Worm (Caenorhabditis elegans) whole organism, late embryonic: ENCODE measurements around the gene C15F1.1.
A peak's percentile ranks its signal among the peaks of the same experiment; 100 is the strongest.

Experiments
- C08G9.2 ChIP-seq: sonication (generic microtip); optimal IDR thresholded peaks from 2 replicates; lab custom pipeline; 2016; ENCODE audit warnings: mild to moderate bottlenecking, missing genetic modification characterization, moderate library complexity, missing compliant biosample characterization
- C38D4.7 ChIP-seq: fragments of 200-800 bp; sonication (Bioruptor generic); optimal IDR thresholded peaks from 2 replicates; lab custom pipeline; 2018; ENCODE audit warnings: mild to moderate bottlenecking, missing genetic modification characterization, moderate library complexity, missing compliant biosample characterization
- F13H6.1 ChIP-seq: sonication (generic microtip); optimal IDR thresholded peaks from 2 replicates; lab custom pipeline; 2016; ENCODE audit warnings: missing genetic modification characterization, missing compliant biosample characterization
- Y22D7AL.16 ChIP-seq: sonication (generic microtip); optimal IDR thresholded peaks from 2 replicates; lab custom pipeline; 2016; ENCODE audit warnings: missing genetic modification characterization, missing compliant biosample characterization
- ama-1 ChIP-seq: fragments of 150-350 bp; optimal IDR thresholded peaks from 2 replicates; lab custom pipeline; 2014
- ceh-18 ChIP-seq: sonication (generic microtip); optimal IDR thresholded peaks from 2 replicates; lab custom pipeline; 2016; ENCODE audit warnings: missing genetic modification characterization, missing compliant biosample characterization
- ceh-19 ChIP-seq: fragments of 200-800 bp; sonication (Bioruptor generic); optimal IDR thresholded peaks from 2 replicates; lab custom pipeline; 2018; ENCODE audit warnings: mild to moderate bottlenecking, missing genetic modification characterization, missing compliant biosample characterization
- ceh-2 ChIP-seq: sonication (generic microtip); optimal IDR thresholded peaks from 2 replicates; lab custom pipeline; 2016; ENCODE audit warnings: missing genotype, missing genetic modification characterization, missing compliant biosample characterization
- ceh-24 ChIP-seq: sonication (generic microtip); optimal IDR thresholded peaks from 2 replicates; lab custom pipeline; 2016; ENCODE audit warnings: mild to moderate bottlenecking, missing genetic modification characterization, missing compliant biosample characterization
- ceh-30 ChIP-seq: fragments of 150-350 bp; optimal IDR thresholded peaks from 2 replicates; lab custom pipeline; 2014; ENCODE audit warnings: missing biosample characterization, missing genetic modification characterization
- ceh-31 ChIP-seq: sonication (generic microtip); optimal IDR thresholded peaks from 2 replicates; lab custom pipeline; 2016; ENCODE audit warnings: missing genetic modification characterization, missing compliant biosample characterization
- ceh-48 ChIP-seq: sonication (generic microtip); optimal IDR thresholded peaks from 2 replicates; lab custom pipeline; 2016; ENCODE audit warnings: missing genetic modification characterization, inconsistent platforms, missing compliant biosample characterization
- ceh-6 ChIP-seq: fragments of 200-800 bp; sonication (Bioruptor generic); optimal IDR thresholded peaks from 2 replicates; lab custom pipeline; 2018; ENCODE audit warnings: mild to moderate bottlenecking, missing genetic modification characterization, missing compliant biosample characterization
- dmd-4 ChIP-seq: sonication (generic microtip); optimal IDR thresholded peaks from 2 replicates; lab custom pipeline; 2016; ENCODE audit warnings: borderline replicate concordance, missing genetic modification characterization, missing compliant biosample characterization
- dve-1 ChIP-seq: sonication (generic microtip); optimal IDR thresholded peaks from 2 replicates; lab custom pipeline; 2017; ENCODE audit warnings: antibody characterized with exemption, mild to moderate bottlenecking, missing genetic modification characterization, missing compliant biosample characterization
- elt-2 ChIP-seq: sonication (generic microtip); optimal IDR thresholded peaks from 2 replicates; lab custom pipeline; 2016; ENCODE audit warnings: missing genetic modification reagents, missing genetic modification characterization, missing compliant biosample characterization
- elt-4 ChIP-seq: sonication (generic microtip); optimal IDR thresholded peaks from 2 replicates; lab custom pipeline; 2016; ENCODE audit warnings: missing genetic modification characterization, missing compliant biosample characterization
- fkh-6 ChIP-seq: sonication (generic microtip); optimal IDR thresholded peaks from 2 replicates; lab custom pipeline; 2016; ENCODE audit warnings: missing genetic modification characterization, missing compliant biosample characterization
- gmeb-2 ChIP-seq: sonication (generic microtip); optimal IDR thresholded peaks from 2 replicates; lab custom pipeline; 2016; ENCODE audit warnings: missing genetic modification characterization, inconsistent platforms, missing compliant biosample characterization
- hlh-13 ChIP-seq: fragments of 200-800 bp; sonication (Bioruptor generic); optimal IDR thresholded peaks from 2 replicates; lab custom pipeline; 2018; ENCODE audit warnings: mild to moderate bottlenecking, missing genetic modification characterization, missing compliant biosample characterization
- hlh-6 ChIP-seq: sonication (generic microtip); optimal IDR thresholded peaks from 2 replicates; lab custom pipeline; 2016; ENCODE audit warnings: missing genotype, missing genetic modification characterization, missing compliant biosample characterization
- lim-6 ChIP-seq: sonication (generic microtip); optimal IDR thresholded peaks from 2 replicates; lab custom pipeline; 2016; ENCODE audit warnings: missing genetic modification characterization, missing compliant biosample characterization
- lin-11 ChIP-seq: fragments of 200-800 bp; sonication (Bioruptor generic); optimal IDR thresholded peaks from 2 replicates; lab custom pipeline; 2018; ENCODE audit warnings: mild to moderate bottlenecking, missing genetic modification characterization, missing compliant biosample characterization
- madf-2 ChIP-seq: sonication (generic microtip); optimal IDR thresholded peaks from 2 replicates; lab custom pipeline; 2017; ENCODE audit warnings: missing genetic modification characterization, missing compliant biosample characterization
- nfya-1 ChIP-seq: sonication (generic microtip); optimal IDR thresholded peaks from 2 replicates; lab custom pipeline; 2017; ENCODE audit warnings: missing genetic modification characterization, mild to moderate bottlenecking, missing compliant biosample characterization, antibody characterized with exemption, moderate library complexity
- nhr-11 ChIP-seq: fragments of 150-350 bp; optimal IDR thresholded peaks from 2 replicates; lab custom pipeline; 2014; ENCODE audit warnings: missing biosample characterization, missing genetic modification characterization
- npax-4 ChIP-seq: sonication (generic microtip); optimal IDR thresholded peaks from 2 replicates; lab custom pipeline; 2016; ENCODE audit warnings: missing genetic modification characterization, missing compliant biosample characterization
- odd-2 ChIP-seq: sonication (generic microtip); optimal IDR thresholded peaks from 2 replicates; lab custom pipeline; 2017; ENCODE audit warnings: antibody characterized with exemption, mild to moderate bottlenecking, missing genetic modification characterization, missing compliant biosample characterization
- pag-3 ChIP-seq: sonication (generic microtip); optimal IDR thresholded peaks from 2 replicates; lab custom pipeline; 2016; ENCODE audit warnings: missing compliant biosample characterization, missing genetic modification characterization, borderline replicate concordance
- pat-9 ChIP-seq: fragments of 200-800 bp; sonication (Bioruptor generic); optimal IDR thresholded peaks from 2 replicates; lab custom pipeline; 2018; ENCODE audit warnings: mild to moderate bottlenecking, missing genetic modification characterization, moderate library complexity, missing compliant biosample characterization
- pha-2 ChIP-seq: sonication (generic microtip); optimal IDR thresholded peaks from 2 replicates; lab custom pipeline; 2017; ENCODE audit warnings: mild to moderate bottlenecking, missing genetic modification characterization, missing compliant biosample characterization
- pqm-1 ChIP-seq: sonication (generic microtip); optimal IDR thresholded peaks from 2 replicates; lab custom pipeline; 2016; ENCODE audit warnings: missing genetic modification characterization, missing compliant biosample characterization
- pros-1 ChIP-seq: fragments of 150-350 bp; optimal IDR thresholded peaks from 2 replicates; lab custom pipeline; 2014; ENCODE audit warnings: missing biosample characterization, missing genetic modification reagents, missing genetic modification characterization
- sdc-2 ChIP-seq: sonication (generic microtip); optimal IDR thresholded peaks from 2 replicates; lab custom pipeline; 2016; ENCODE audit warnings: missing genotype, missing genetic modification characterization, missing compliant biosample characterization
- sox-2 ChIP-seq: fragments of 200-800 bp; sonication (Bioruptor generic); IDR thresholded peaks from 2 replicates; pipeline ENCODE4 v1.3.6; 2022; ENCODE audit warnings: missing genetic modification reagents, missing genetic modification characterization, missing compliant biosample characterization
- sox-4 ChIP-seq: sonication (generic microtip); optimal IDR thresholded peaks from 2 replicates; lab custom pipeline; 2017; ENCODE audit warnings: mild to moderate bottlenecking, missing genetic modification characterization, inconsistent platforms, missing compliant biosample characterization
- syd-9 ChIP-seq: sonication (generic microtip); optimal IDR thresholded peaks from 2 replicates; lab custom pipeline; 2016; ENCODE audit warnings: mild to moderate bottlenecking, missing genetic modification characterization, moderate library complexity, missing compliant biosample characterization
- tbx-2 ChIP-seq: sonication (generic microtip); optimal IDR thresholded peaks from 2 replicates; lab custom pipeline; 2016; ENCODE audit warnings: missing genetic modification characterization, missing compliant biosample characterization
- unc-55 ChIP-seq: sonication (generic microtip); optimal IDR thresholded peaks from 2 replicates; lab custom pipeline; 2017; ENCODE audit warnings: missing biosample characterization, missing genetic modification reagents, missing genetic modification characterization

Gene C15F1.1

ce11 chrII:6951250-6951806 lies 38.4 kb upstream of the C15F1.1 start, which contains the start of the genes malt-1 and ceh-38 (continued):
- no peak for TF ChIP-seq pat-9
- TF ChIP-seq ceh-24, result no peak
- no peak for TF ChIP-seq sox-2 (GFP tag; lab: Robert Waterston, UW)
- TF ChIP-seq syd-9 (tag; lab: Kevin White, UChicago), result no peak
- peak; percentile 80 for TF ChIP-seq ceh-18 (tag; lab: Kevin White, UChicago)
- TF ChIP-seq tbx-2, result peak; percentile 84
- no peak for TF ChIP-seq Y22D7AL.16 (tag; lab: Kevin White, UChicago)
- no peak for TF ChIP-seq lim-6 (tag; lab: Kevin White, UChicago)
- TF ChIP-seq lin-11 (tag; lab: Kevin White, UChicago), result no peak
- TF ChIP-seq gmeb-2 (tag; lab: Kevin White, UChicago), result no peak
- TF ChIP-seq nhr-11 (tag; lab: Kevin White, UChicago), result no peak
- TF ChIP-seq ceh-30 (tag; lab: Kevin White, UChicago), result no peak
- no peak for TF ChIP-seq pha-2
- TF ChIP-seq ceh-31 (tag; lab: Kevin White, UChicago), result peak; percentile 91
- TF ChIP-seq dmd-4, result no peak
- TF ChIP-seq ceh-19 (GFP tag; lab: Kevin White, UChicago), result peak; percentile 56
- peak; percentile 47 for TF ChIP-seq ceh-6 (GFP tag; lab: Kevin White, UChicago)
- TF ChIP-seq ceh-48, result peak; percentile 100
- peak; percentile 93 for TF ChIP-seq nfya-1 (tag; lab: Kevin White, UChicago)
- no peak for TF ChIP-seq fkh-6 (tag; lab: Kevin White, UChicago)
- peak; percentile 82 for TF ChIP-seq unc-55 (GFP tag; lab: Kevin White, UChicago)
- no peak for TF ChIP-seq elt-4 (tag; lab: Kevin White, UChicago)
- no peak for TF ChIP-seq hlh-13 (GFP tag; lab: Kevin White, UChicago)
- peak; percentile 72 for TF ChIP-seq pros-1
- TF ChIP-seq odd-2, result no peak
- TF ChIP-seq npax-4 (tag; lab: Kevin White, UChicago), result no peak

- peak; percentile 55 for TF ChIP-seq elt-2 (tag; lab: Kevin White, UChicago)
- no peak for TF ChIP-seq fkh-6 (tag; lab: Kevin White, UChicago)
Observed at ce11 chrII:6955084-6955697, 34.5 kb upstream of the C15F1.1 start.

ce11 chrII:6958136-6958535 lies 31.5 kb upstream of the C15F1.1 start:
- TF ChIP-seq madf-2 (tag; lab: Kevin White, UChicago) (no peak), F13H6.1 (no peak), hlh-6 (no peak), ceh-2 (tag; lab: Kevin White, UChicago) (no peak), sdc-2 (tag; lab: Kevin White, UChicago) (no peak), pqm-1 (tag; lab: Kevin White, UChicago) (no peak), ceh-48 (no peak), ama-1 (lab: Kevin White, UChicago) (no peak), hlh-13 (GFP tag; lab: Kevin White, UChicago) (no peak), ceh-19 (GFP tag; lab: Kevin White, UChicago) (no peak), ceh-18 (tag; lab: Kevin White, UChicago) (no peak), dve-1 (no peak), pag-3 (no peak), C38D4.7 (GFP tag; lab: Kevin White, UChicago) (no peak), sox-4 (tag; lab: Kevin White, UChicago) (no peak), C08G9.2 (tag; lab: Kevin White, UChicago) (no peak)
